Worm (Caenorhabditis elegans) whole organism, L4 larva: ENCODE results near the gene clec-179.
A peak's percentile ranks its signal among the peaks of the same experiment; 100 is the strongest.

Experiments used
- D1046.2 ChIP-seq: fragments of 200-800 bp; sonication (Bioruptor generic); IDR thresholded peaks from 2 replicates; pipeline ENCODE4 v1.3.6; 2022; ENCODE audit warnings: missing genetic modification characterization, missing compliant biosample characterization
- T20F7.1 ChIP-seq: fragments of 200-800 bp; sonication (Bioruptor generic); optimal IDR thresholded peaks from 2 replicates; lab custom pipeline; 2018; ENCODE audit warnings: mild to moderate bottlenecking, missing genetic modification characterization, missing compliant biosample characterization
- T26A8.4 ChIP-seq: fragments of 200-800 bp; sonication (Bioruptor generic); IDR thresholded peaks from 2 replicates; pipeline ENCODE4 v1.3.6; 2022; ENCODE audit warnings: missing genetic modification characterization, missing compliant biosample characterization
- Y105C5A.15 ChIP-seq: fragments of 200-800 bp; sonication (Bioruptor generic); IDR thresholded peaks from 2 replicates; pipeline ENCODE4 v1.3.6; 2022; ENCODE audit warnings: missing genetic modification characterization, missing compliant biosample characterization
- ZK337.2 ChIP-seq: fragments of 200-800 bp; sonication (Bioruptor generic); IDR thresholded peaks from 2 replicates; pipeline ENCODE4 v1.3.6; 2022; ENCODE audit warnings: missing genetic modification reagents, missing genetic modification characterization, missing compliant biosample characterization
- aly-2 ChIP-seq: sonication (generic microtip); optimal IDR thresholded peaks from 2 replicates; lab custom pipeline; 2018; ENCODE audit warnings: missing biosample characterization, missing genetic modification characterization
- ama-1 ChIP-seq: fragments of 150-350 bp; optimal IDR thresholded peaks from 2 replicates; lab custom pipeline; 2014; ENCODE audit warnings: inconsistent platforms, mixed read lengths
- arid-1 ChIP-seq: fragments of 200-800 bp; sonication (Bioruptor generic); conservative IDR thresholded peaks from 2 replicates; pipeline ENCODE4 v1.3.6; 2022; ENCODE audit warnings: missing genetic modification reagents, missing genetic modification characterization, missing compliant biosample characterization
- attf-4 ChIP-seq: sonication (generic microtip); optimal IDR thresholded peaks from 3 replicates; lab custom pipeline; 2017; ENCODE audit warnings: missing biosample characterization, missing genetic modification characterization
- ceh-20 ChIP-seq: fragments of 200-800 bp; sonication (Bioruptor generic); IDR thresholded peaks from 2 replicates; pipeline ENCODE4 v1.3.6; 2022; ENCODE audit warnings: missing genetic modification reagents, missing genetic modification characterization, missing compliant biosample characterization
- ceh-44 ChIP-seq: fragments of 200-800 bp; sonication (Bioruptor generic); IDR thresholded peaks from 2 replicates; pipeline ENCODE4 v1.3.6; 2022; ENCODE audit warnings: missing genetic modification reagents, missing genetic modification characterization, missing compliant biosample characterization
- ces-1 ChIP-seq: fragments of 150-350 bp; sonication (generic microtip); optimal IDR thresholded peaks from 4 replicates; lab custom pipeline; 2014; ENCODE audit warnings: missing biosample characterization, missing genetic modification reagents, missing genetic modification characterization
- ctbp-1 ChIP-seq: fragments of 200-800 bp; sonication (Bioruptor generic); IDR thresholded peaks from 2 replicates; pipeline ENCODE4 v1.3.6; 2022; ENCODE audit warnings: missing genetic modification reagents, missing genetic modification characterization, missing compliant biosample characterization
- daf-16 ChIP-seq, 3 experiments: sonication (generic microtip); optimal IDR thresholded peaks; 2 replicates each; lab custom pipeline; 2016 to 2017; ENCODE audit warnings: missing genetic modification characterization in 3 of 3, missing genetic modification reagents in 3 of 3, mild to moderate bottlenecking in 2 of 3, missing compliant biosample characterization in 2 of 3, missing biosample characterization in 1 of 3, moderate library complexity in 1 of 3
- dmd-6 ChIP-seq: fragments of 200-800 bp; sonication (Bioruptor generic); IDR thresholded peaks from 2 replicates; pipeline ENCODE4 v1.3.6; 2022; ENCODE audit warnings: missing genetic modification reagents, missing genetic modification characterization, missing compliant biosample characterization
- dmd-8 ChIP-seq: fragments of 200-800 bp; sonication (Bioruptor generic); IDR thresholded peaks from 2 replicates; pipeline ENCODE4 v1.3.6; 2022; ENCODE audit warnings: missing genetic modification characterization, missing compliant biosample characterization
- dmd-9 ChIP-seq: fragments of 200-800 bp; sonication (Bioruptor generic); IDR thresholded peaks from 2 replicates; pipeline ENCODE4 v1.3.6; 2022; ENCODE audit warnings: missing genetic modification reagents, missing genetic modification characterization, missing compliant biosample characterization
- dve-1 ChIP-seq: sonication (generic microtip); optimal IDR thresholded peaks from 2 replicates; lab custom pipeline; 2017; ENCODE audit warnings: antibody characterized with exemption, mild to moderate bottlenecking, missing genetic modification characterization, missing compliant biosample characterization; ENCODE audit not compliant: insufficient read depth
- egl-27 ChIP-seq: sonication (generic microtip); optimal IDR thresholded peaks from 3 replicates; lab custom pipeline; 2017; ENCODE audit warnings: missing biosample characterization, missing genetic modification reagents, missing genetic modification characterization
- fos-1 ChIP-seq: fragments of 150-350 bp; optimal IDR thresholded peaks from 2 replicates; lab custom pipeline; 2014; ENCODE audit warnings: missing biosample characterization, missing genetic modification characterization
- hlh-11 ChIP-seq: fragments of 200-800 bp; sonication (Bioruptor generic); optimal IDR thresholded peaks from 2 replicates; lab custom pipeline; 2018; ENCODE audit warnings: mild to moderate bottlenecking, missing genetic modification characterization, missing compliant biosample characterization
- hlh-30 ChIP-seq: sonication (generic microtip); optimal IDR thresholded peaks from 2 replicates; lab custom pipeline; 2017; ENCODE audit warnings: antibody characterized with exemption, mild to moderate bottlenecking, missing genetic modification characterization, missing compliant biosample characterization; ENCODE audit not compliant: insufficient read depth
- jun-1 ChIP-seq: fragments of 150-350 bp; optimal IDR thresholded peaks from 2 replicates; lab custom pipeline; 2014; ENCODE audit warnings: missing biosample characterization, missing genetic modification reagents, missing genetic modification characterization
- lim-7 ChIP-seq: fragments of 200-800 bp; sonication (Bioruptor generic); IDR thresholded peaks from 2 replicates; pipeline ENCODE4 v1.3.6; 2022; ENCODE audit warnings: missing genetic modification characterization, missing compliant biosample characterization
- madf-9 ChIP-seq: fragments of 200-800 bp; sonication (Bioruptor generic); conservative IDR thresholded peaks from 2 replicates; pipeline ENCODE4 v1.3.6; 2022; ENCODE audit warnings: missing genetic modification reagents, missing genetic modification characterization, missing compliant biosample characterization
- mdt-29 ChIP-seq: fragments of 200-800 bp; sonication (Bioruptor generic); IDR thresholded peaks from 2 replicates; pipeline ENCODE4 v1.3.6; 2022; ENCODE audit warnings: missing genetic modification reagents, missing genetic modification characterization, missing compliant biosample characterization
- mxl-2 ChIP-seq: fragments of 200-800 bp; sonication (Bioruptor generic); conservative IDR thresholded peaks from 2 replicates; pipeline ENCODE4 v1.3.6; 2022; ENCODE audit warnings: missing genetic modification reagents, missing genetic modification characterization, missing compliant biosample characterization
- nhr-102 ChIP-seq: sonication (generic microtip); optimal IDR thresholded peaks from 2 replicates; lab custom pipeline; 2016; ENCODE audit warnings: mild to moderate bottlenecking, missing genetic modification characterization, moderate library complexity, missing compliant biosample characterization
- nhr-48 ChIP-seq: sonication (generic microtip); optimal IDR thresholded peaks from 2 replicates; lab custom pipeline; 2016; ENCODE audit warnings: mild to moderate bottlenecking, missing genetic modification characterization, missing compliant biosample characterization
- nhr-76 ChIP-seq: fragments of 150-350 bp; optimal IDR thresholded peaks from 2 replicates; lab custom pipeline; 2014; ENCODE audit warnings: missing biosample characterization, missing genetic modification characterization
- php-3 ChIP-seq: fragments of 200-800 bp; sonication (Bioruptor generic); IDR thresholded peaks from 2 replicates; pipeline ENCODE4 v1.3.6; 2022; ENCODE audit warnings: missing genetic modification reagents, missing genetic modification characterization, missing compliant biosample characterization
- pqm-1 ChIP-seq: sonication (generic microtip); optimal IDR thresholded peaks from 2 replicates; lab custom pipeline; 2017; ENCODE audit warnings: missing biosample characterization, missing genetic modification characterization
- rbr-2 ChIP-seq: sonication (generic microtip); optimal IDR thresholded peaks from 2 replicates; lab custom pipeline; 2016; ENCODE audit warnings: missing genotype, missing genetic modification characterization, missing compliant biosample characterization
- sdz-12 ChIP-seq: fragments of 200-800 bp; sonication (Bioruptor generic); optimal IDR thresholded peaks from 2 replicates; lab custom pipeline; 2018; ENCODE audit warnings: mild to moderate bottlenecking, missing genetic modification characterization, missing compliant biosample characterization
- set-16 ChIP-seq: fragments of 200-800 bp; sonication (Bioruptor generic); IDR thresholded peaks from 2 replicates; pipeline ENCODE4 v1.3.6; 2022; ENCODE audit warnings: missing genetic modification reagents, missing genetic modification characterization, missing compliant biosample characterization
- tra-1 ChIP-seq: fragments of 200-800 bp; sonication (Bioruptor generic); IDR thresholded peaks from 2 replicates; pipeline ENCODE4 v1.3.6; 2022; ENCODE audit warnings: missing genetic modification reagents, missing genetic modification characterization, missing compliant biosample characterization
- unc-130 ChIP-seq: sonication (generic microtip); optimal IDR thresholded peaks from 2 replicates; lab custom pipeline; 2016; ENCODE audit warnings: missing genetic modification reagents, missing genetic modification characterization, missing compliant biosample characterization
- unc-62 ChIP-seq, 3 experiments: fragments of 150-350 bp in 1 of 3; sonication (generic microtip); optimal IDR thresholded peaks in 2 of 3; peaks in 1 of 3; 1 replicate in 1 of 3; 2 replicates in 2 of 3; lab custom pipeline; 2014 to 2017; ENCODE audit warnings: missing biosample characterization in 3 of 3, missing genetic modification characterization in 3 of 3, missing genetic modification reagents in 3 of 3, missing genotype in 1 of 3
- zag-1 ChIP-seq: fragments of 150-350 bp; optimal IDR thresholded peaks from 2 replicates; lab custom pipeline; 2014; ENCODE audit warnings: missing biosample characterization, missing genetic modification characterization

clec-179 gene

DNA sequence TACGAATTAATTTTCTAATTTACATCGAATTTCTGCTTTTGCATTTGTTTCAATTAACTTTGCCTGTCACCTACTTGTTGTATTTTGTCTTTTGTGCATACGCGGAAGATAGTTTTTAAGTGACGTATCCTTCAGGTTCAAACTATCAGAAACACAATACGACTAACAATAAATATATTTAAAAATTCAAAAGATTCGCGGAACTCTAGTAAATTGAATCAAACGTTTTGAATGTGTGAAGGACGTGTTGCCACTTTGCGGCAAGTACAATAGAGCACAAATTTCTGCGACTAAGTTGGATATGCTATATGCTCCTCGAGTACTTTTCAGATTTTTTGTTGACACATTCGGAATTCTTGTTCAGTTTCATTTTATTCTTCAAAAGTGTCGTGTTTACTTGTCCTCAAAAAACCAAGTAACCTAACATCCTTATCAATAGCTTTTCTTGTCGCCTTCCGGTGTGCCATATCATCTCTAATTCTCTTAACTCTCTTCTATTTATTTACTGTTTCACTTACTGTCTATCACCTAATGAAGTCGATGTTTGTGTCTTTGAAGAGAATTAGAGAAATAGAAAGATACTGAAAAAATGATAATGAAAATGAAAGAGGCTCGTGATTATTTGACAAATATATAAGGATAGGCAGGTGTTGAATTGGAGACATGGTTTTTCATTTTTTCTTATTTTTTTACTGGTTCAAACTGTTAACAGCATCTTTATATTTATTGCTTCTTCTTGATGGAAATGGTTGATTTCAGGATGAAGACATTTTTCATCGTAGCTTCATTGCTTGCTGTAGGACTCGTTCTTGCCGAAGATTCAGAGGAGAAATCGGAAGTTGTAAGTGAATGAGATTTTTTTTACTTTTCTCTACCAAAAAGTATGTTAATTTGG, 4.3 kb upstream of the clec-179 start, which contains the start of gene srlf-7 (continued):
- TF ChIP-seq madf-9 (no peak), ces-1 (GFP tag; lab: Kevin White, UChicago) (no peak), fos-1 (tag; lab: Kevin White, UChicago) (peak; percentile 52)

- TF ChIP-seq zag-1 (tag; lab: Kevin White, UChicago) (no peak), hlh-30 (tag; lab: Kevin White, UChicago) (no peak), pqm-1 (tag; lab: Kevin White, UChicago) (no peak), Y105C5A.15 (GFP tag; lab: Robert Waterston, UW) (no peak), hlh-11 (tag; lab: Kevin White, UChicago) (no peak)
Observed at ce11 chrIV:7188030-7188429, 3.5 kb upstream of the clec-179 start, which contains the start of gene C42D4.13. Gene C42D4.13 (minus strand): TSS chrIV:7188130.

DNA sequence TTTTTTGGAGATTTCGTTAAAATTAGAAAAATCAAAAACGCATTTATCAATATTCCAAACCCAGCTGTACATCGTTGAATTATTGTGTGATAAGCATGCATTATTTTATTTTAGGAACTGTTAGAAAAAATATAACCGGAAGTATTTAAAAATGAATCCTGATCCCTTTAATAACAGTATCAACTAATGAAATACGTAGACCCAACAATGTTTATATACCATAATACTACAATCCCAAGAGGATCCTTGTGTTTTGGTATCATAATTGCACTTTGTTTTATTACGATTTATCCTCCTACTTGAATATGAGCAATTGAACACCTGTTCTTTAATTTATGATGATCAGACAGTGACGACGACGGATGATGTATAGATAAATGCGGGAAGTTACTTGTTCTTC, 2.3 kb upstream of the clec-179 start, which contains the start of gene str-249:
str-249 (minus strand) TSS at position 101 of the 400 bp plus-strand sequence.
- no peak for TF ChIP-seq arid-1 (GFP tag; lab: Robert Waterston, UW)
- no peak for TF ChIP-seq dmd-9 (GFP tag; lab: Robert Waterston, UW)
- no peak for TF ChIP-seq pqm-1 (tag; lab: Kevin White, UChicago)

- TF ChIP-seq pqm-1 (tag; lab: Kevin White, UChicago) (no peak), attf-4 (tag; lab: Kevin White, UChicago) (no peak), T26A8.4 (no peak), mdt-29 (GFP tag; lab: Robert Waterston, UW) (no peak), dmd-9 (GFP tag; lab: Robert Waterston, UW) (no peak), tra-1 (GFP tag; lab: Robert Waterston, UW) (0 out of 2 replicates have a peak, but pooled peaks have one; percentile 49), daf-16 (GFP tag; optimal IDR thresholded peaks at IDR 0.05; lab: Kevin White, UChicago) (peak in 1 of 2 experiments; percentile 49), daf-16 (tag; optimal IDR thresholded peaks at IDR 0.05; lab: Kevin White, UChicago) (peak; percentile 91), egl-27 (tag; lab: Kevin White, UChicago) (no peak), dve-1 (peak; percentile 60), nhr-48 (peak; percentile 54), dmd-6 (GFP tag; lab: Robert Waterston, UW) (peak; percentile 94), aly-2 (no peak), ctbp-1 (GFP tag; lab: Robert Waterston, UW) (no peak), T20F7.1 (GFP tag; lab: Kevin White, UChicago) (peak; percentile 40), nhr-102 (tag; lab: Kevin White, UChicago) (peak; percentile 52), php-3 (GFP tag; lab: Robert Waterston, UW) (peak; percentile 54; the same call in 1 of the 2 replicates), hlh-11 (tag; lab: Kevin White, UChicago) (peak; percentile 38), nhr-76 (tag; lab: Kevin White, UChicago) (no peak), ceh-20 (GFP tag; lab: Robert Waterston, UW) (no peak), rbr-2 (no peak), unc-62 (GFP tag; optimal IDR thresholded peaks at IDR 0.05 in 1 of 2; lab: Kevin White, UChicago) (peak in 1 of 2 experiments; percentile 4), unc-62 (tag; optimal IDR thresholded peaks at IDR 0.05; lab: Kevin White, UChicago) (no peak)
Observed at ce11 chrIV:7182818-7183217, 1.7 kb downstream of the clec-179 start.

DNA sequence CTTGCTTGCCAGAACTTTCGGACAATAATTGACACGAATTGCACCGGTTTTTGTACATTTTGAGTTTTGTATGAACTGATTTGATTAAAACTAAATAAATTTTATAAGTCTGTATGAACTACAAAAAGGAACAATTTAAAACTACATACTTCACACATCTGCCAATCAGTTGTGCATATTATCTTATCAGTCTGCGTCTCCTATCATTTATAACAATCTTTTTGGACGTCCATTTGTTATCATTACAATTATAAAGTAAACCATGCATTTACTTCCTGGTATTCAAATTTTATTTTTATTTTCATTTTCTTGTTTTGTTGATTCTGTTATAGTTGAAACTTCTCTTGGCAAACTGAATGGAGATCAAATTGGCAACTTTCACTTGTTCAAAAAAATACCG, 4.2 kb downstream of the clec-179 start, which contains the start of gene cest-10:
cest-10 (plus strand) TSS at position 254 of the 400 bp plus-strand sequence.
- TF ChIP-seq unc-130 (GFP tag; lab: Kevin White, UChicago) = no peak
- TF ChIP-seq egl-27 (tag; lab: Kevin White, UChicago) = no peak
- no peak for TF ChIP-seq jun-1 (tag; lab: Kevin White, UChicago)
- TF ChIP-seq sdz-12 (GFP tag; lab: Kevin White, UChicago) = no peak
- TF ChIP-seq ama-1 (lab: Kevin White, UChicago) = no peak
- no peak for TF ChIP-seq T26A8.4
- peak; percentile 64 for TF ChIP-seq nhr-48
- TF ChIP-seq D1046.2 (GFP tag; lab: Robert Waterston, UW) = no peak
- TF ChIP-seq mxl-2 (GFP tag; lab: Robert Waterston, UW) = no peak
- no peak for TF ChIP-seq set-16
- no peak for TF ChIP-seq ZK337.2
- TF ChIP-seq dmd-8 = no peak
- TF ChIP-seq php-3 (GFP tag; lab: Robert Waterston, UW) = no peak
- TF ChIP-seq lim-7 (GFP tag; lab: Robert Waterston, UW) = no peak
- TF ChIP-seq unc-62 (GFP tag; optimal IDR thresholded peaks at IDR 0.05 in 1 of 2; lab: Kevin White, UChicago) = no peak
- no peak for TF ChIP-seq unc-62 (tag; optimal IDR thresholded peaks at IDR 0.05; lab: Kevin White, UChicago)
- TF ChIP-seq ceh-44 (GFP tag; lab: Robert Waterston, UW) = no peak
- TF ChIP-seq nhr-102 (tag; lab: Kevin White, UChicago) = peak; percentile 49
